Worm (Caenorhabditis elegans) whole organism, early embryonic: ENCODE results near the gene C23H3.9.

Source experiments
- F13C5.2 ChIP-seq: sonication (generic microtip); optimal IDR thresholded peaks from 2 replicates; lab custom pipeline; 2017; ENCODE audit warnings: mild to moderate bottlenecking, missing genetic modification characterization, inconsistent platforms, missing compliant biosample characterization
- ama-1 ChIP-seq: fragments of 150-350 bp; optimal IDR thresholded peaks from 2 replicates; lab custom pipeline; 2014
- ceh-13 ChIP-seq: fragments of 200-800 bp; sonication (Bioruptor generic); optimal IDR thresholded peaks from 2 replicates; lab custom pipeline; 2018; ENCODE audit warnings: mild to moderate bottlenecking, missing genetic modification characterization, missing compliant biosample characterization
- flt-1 ChIP-seq: fragments of 200-800 bp; sonication (Bioruptor generic); IDR thresholded peaks from 2 replicates; pipeline ENCODE4 v1.3.6; 2022; ENCODE audit warnings: missing genetic modification characterization, missing compliant biosample characterization
- hmbx-1 ChIP-seq: sonication (generic microtip); optimal IDR thresholded peaks from 2 replicates; lab custom pipeline; 2016; ENCODE audit warnings: mild to moderate bottlenecking, missing genetic modification characterization, missing compliant biosample characterization
- tbx-11 ChIP-seq: fragments of 200-800 bp; sonication (Bioruptor generic); IDR thresholded peaks from 2 replicates; pipeline ENCODE4 v1.3.6; 2022; ENCODE audit warnings: missing genetic modification characterization, missing compliant biosample characterization
- tbx-37 ChIP-seq: fragments of 200-800 bp; sonication (Bioruptor generic); conservative IDR thresholded peaks from 2 replicates; pipeline ENCODE4 v1.3.6; 2022; ENCODE audit warnings: missing genetic modification reagents, missing genetic modification characterization, missing compliant biosample characterization

DNA sequence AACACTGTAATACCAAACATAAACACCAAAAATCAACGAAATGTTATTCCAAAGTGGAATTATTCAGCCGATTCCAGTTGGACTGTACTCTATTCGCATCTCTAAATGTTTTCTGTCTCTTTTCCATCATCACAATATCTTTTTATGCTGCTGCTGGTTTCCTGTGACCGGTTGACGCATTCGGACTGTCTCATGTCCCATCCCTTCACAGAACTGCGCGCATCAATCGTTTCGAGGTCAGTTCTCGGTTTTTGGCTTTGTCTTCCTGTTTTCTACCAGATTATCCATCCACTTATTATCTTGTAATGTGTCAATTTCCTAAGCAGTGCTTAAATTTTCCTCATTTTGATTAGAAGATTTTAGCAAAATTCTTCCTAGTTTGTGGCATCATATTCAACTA lies 19.0 kb downstream of the C23H3.9 start:
- TF ChIP-seq tbx-37 (GFP tag; lab: Robert Waterston, UW), result no peak
- TF ChIP-seq ama-1, result no peak
- TF ChIP-seq F13C5.2, result no peak
- TF ChIP-seq tbx-11 (GFP tag; lab: Robert Waterston, UW), result no peak
- no peak for TF ChIP-seq hmbx-1
- TF ChIP-seq ceh-13 (GFP tag; lab: Kevin White, UChicago), result no peak
- TF ChIP-seq flt-1 (GFP tag; lab: Robert Waterston, UW), result no peak
